Worm (Caenorhabditis elegans): ENCODE measurements around the gene W02B3.3.

W02B3.3 gene

ce11 chrIII:634618-635017 lies 33.6 kb downstream of the W02B3.3 start, which contains the start of gene fem-2:
fem-2 (minus strand) TSS chrIII:634626.
- TF ChIP-seq unc-42 (tag; optimal IDR thresholded peaks at IDR 0.05) (peak; percentile 60), elt-2 (tag; optimal IDR thresholded peaks at IDR 0.05) (peak; percentile 5), fax-1 (tag; optimal IDR thresholded peaks at IDR 0.05) (no peak)

- TF ChIP-seq ets-4 (tag; optimal IDR thresholded peaks at IDR 0.05) = no peak
- TF ChIP-seq ceh-48 (tag; optimal IDR thresholded peaks at IDR 0.05) = no peak
- no peak for TF ChIP-seq che-1 (tag; optimal IDR thresholded peaks at IDR 0.05)
- TF ChIP-seq ceh-2 (tag; optimal IDR thresholded peaks at IDR 0.05) = no peak
- TF ChIP-seq dve-1 (tag; optimal IDR thresholded peaks at IDR 0.05) = no peak
- no peak for TF ChIP-seq tbx-2 (tag; optimal IDR thresholded peaks at IDR 0.05)
- no peak for TF ChIP-seq sox-4 (tag; optimal IDR thresholded peaks at IDR 0.05)
- no peak for TF ChIP-seq pat-9 (tag; optimal IDR thresholded peaks at IDR 0.05)
- TF ChIP-seq unc-42 (tag; optimal IDR thresholded peaks at IDR 0.05) = no peak
- no peak for TF ChIP-seq hlh-15 (tag; optimal IDR thresholded peaks at IDR 0.05)
- no peak for TF ChIP-seq fkh-6 (tag; optimal IDR thresholded peaks at IDR 0.05)
Observed at ce11 chrIII:631421-631820, 36.8 kb downstream of the W02B3.3 start, which contains the start of gene T19C3.6. T19C3.6 (minus strand) TSS chrIII:631521.

- TF ChIP-seq hlh-8 (tag; optimal IDR thresholded peaks at IDR 0.05) (no peak), fax-1 (tag; optimal IDR thresholded peaks at IDR 0.05) (no peak), K09A11.1 (tag; optimal IDR thresholded peaks at IDR 0.05; ENCODE audit: insufficient read depth) (no peak), mec-3 (tag; optimal IDR thresholded peaks at IDR 0.05; ENCODE audit: borderline replicate concordance) (no peak), unc-86 (tag; optimal IDR thresholded peaks at IDR 0.05) (no peak), nfya-1 (tag; optimal IDR thresholded peaks at IDR 0.05) (no peak), ceh-19 (GFP tag; optimal IDR thresholded peaks at IDR 0.05) (no peak), ceh-45 (GFP tag; IDR thresholded peaks at IDR 0.05) (no peak), fkh-6 (tag; optimal IDR thresholded peaks at IDR 0.05) (no peak), pqm-1 (tag; optimal IDR thresholded peaks at IDR 0.05) (no peak)
Observed at ce11 chrIII:627838-628237, 40.4 kb downstream of the W02B3.3 start, which contains the start of gene T19C3.5. T19C3.5 (minus strand) TSS chrIII:627938.

ce11 chrIII:626091-626490 lies 42.1 kb downstream of the W02B3.3 start:
- TF ChIP-seq F13H6.1 (tag; optimal IDR thresholded peaks at IDR 0.05) (no peak), unc-3 (GFP tag; conservative IDR thresholded peaks at IDR 0.05) (no peak), unc-3 (tag; optimal IDR thresholded peaks at IDR 0.05) (no peak), ref-2 (tag; optimal IDR thresholded peaks at IDR 0.05) (no peak), T23F11.4 (GFP tag; optimal IDR thresholded peaks at IDR 0.05) (no peak), ceh-9 (tag; optimal IDR thresholded peaks at IDR 0.05) (no peak), rnt-1 (tag; optimal IDR thresholded peaks at IDR 0.05) (no peak), pax-1 (tag; optimal IDR thresholded peaks at IDR 0.05) (no peak), dmd-4 (tag; optimal IDR thresholded peaks at IDR 0.05; ENCODE audit: borderline replicate concordance) (no peak), pros-1 (tag; optimal IDR thresholded peaks at IDR 0.05) (no peak), fkh-6 (tag; optimal IDR thresholded peaks at IDR 0.05) (no peak)

ce11 chrIII:623754-624153 lies 44.5 kb downstream of the W02B3.3 start:
- TF ChIP-seq npax-4 (tag; optimal IDR thresholded peaks at IDR 0.05) = no peak
- peak; percentile 68 for TF ChIP-seq elt-2 (tag; optimal IDR thresholded peaks at IDR 0.05)
- no peak for TF ChIP-seq mec-3 (tag; optimal IDR thresholded peaks at IDR 0.05; ENCODE audit: borderline replicate concordance)
- peak; percentile 96 for TF ChIP-seq unc-55 (GFP tag; optimal IDR thresholded peaks at IDR 0.05)
- TF ChIP-seq K02D7.2 (tag; optimal IDR thresholded peaks at IDR 0.05) = no peak
- peak; percentile 53 for TF ChIP-seq ets-4 (tag; optimal IDR thresholded peaks at IDR 0.05)
- TF ChIP-seq ahr-1 (tag; optimal IDR thresholded peaks at IDR 0.05) = no peak
- TF ChIP-seq unc-86 (tag; optimal IDR thresholded peaks at IDR 0.05) = no peak
- no peak; the same call in 1 of the 2 replicates for TF ChIP-seq sox-2 (GFP tag; IDR thresholded peaks at IDR 0.05)
- TF ChIP-seq hlh-8 (tag; optimal IDR thresholded peaks at IDR 0.05) = peak; percentile 32
- TF ChIP-seq eyg-1 (tag; optimal IDR thresholded peaks at IDR 0.05) = no peak
- TF ChIP-seq K09A11.1 (tag; optimal IDR thresholded peaks at IDR 0.05; ENCODE audit: insufficient read depth) = peak; percentile 36
- TF ChIP-seq pax-1 (tag; optimal IDR thresholded peaks at IDR 0.05) = no peak
- TF ChIP-seq rnt-1 (tag; optimal IDR thresholded peaks at IDR 0.05) = peak; percentile 49
- TF ChIP-seq ceh-18 (tag; optimal IDR thresholded peaks at IDR 0.05) = peak; percentile 88
- TF ChIP-seq pqm-1 (tag; optimal IDR thresholded peaks at IDR 0.05) = peak; percentile 48
- peak; percentile 62 for TF ChIP-seq tbx-2 (tag; optimal IDR thresholded peaks at IDR 0.05)
- TF ChIP-seq ceh-6 (GFP tag; optimal IDR thresholded peaks at IDR 0.05) = no peak
- no peak for TF ChIP-seq pag-3 (tag; optimal IDR thresholded peaks at IDR 0.05; ENCODE audit: borderline replicate concordance)
- TF ChIP-seq ceh-34 (tag; optimal IDR thresholded peaks at IDR 0.05) = peak; percentile 71
- no peak for TF ChIP-seq pat-9 (tag; optimal IDR thresholded peaks at IDR 0.05)
- TF ChIP-seq ttx-3 (tag; optimal IDR thresholded peaks at IDR 0.05) = no peak
- TF ChIP-seq ceh-19 (GFP tag; optimal IDR thresholded peaks at IDR 0.05) = no peak
- TF ChIP-seq ref-2 (tag; optimal IDR thresholded peaks at IDR 0.05) = peak; percentile 54
- peak; percentile 29 for TF ChIP-seq ceh-30 (tag; optimal IDR thresholded peaks at IDR 0.05)
- TF ChIP-seq ceh-45 (GFP tag; IDR thresholded peaks at IDR 0.05) = no peak
